Fruit fly (Drosophila melanogaster) whole organism, larva: Measurements from ENCODE around the gene Klp67A.
A peak's percentile ranks its signal among the peaks of the same experiment; 100 is the strongest.

Experiments
- noc ChIP-seq: fragments of 200-800 bp; sonication (Bioruptor generic); optimal IDR thresholded peaks from 3 replicates; lab custom pipeline; 2019; ENCODE audit warnings: missing biosample characterization, mild to moderate bottlenecking, missing genetic modification characterization, moderate library complexity

Gene Klp67A

dm6 chr3L:9366850-9367430 is at the start of gene Klp67A, which contains the start of gene CG4452:
Gene Klp67A (minus strand): TSS chr3L:9367046.
Gene CG4452 (plus strand): TSS chr3L:9367377.
- TF ChIP-seq noc (tag; lab: Kevin White, UChicago) = peak; percentile 13

dm6 chr3L:9410754-9411423 is 44.0 kb upstream of the Klp67A start, which contains the start of the genes CG4022 and Cpsf5:
Gene CG4022 (minus strand): TSS chr3L:9410832.
Gene Cpsf5 (plus strand): TSS chr3L:9411038.
- peak; percentile 82 for TF ChIP-seq noc (tag; lab: Kevin White, UChicago)

dm6 chr3L:9410030-9410589 is 43.3 kb upstream of the Klp67A start:
- no peak for TF ChIP-seq noc (tag; lab: Kevin White, UChicago)

- TF ChIP-seq noc (tag; lab: Kevin White, UChicago) = no peak
These were observed 37.7 kb upstream of the Klp67A start, which contains the start of gene Cpr67B for dm6 chr3L:9404497-9404896. Gene Cpr67B (plus strand): TSS chr3L:9404797.

- no peak for TF ChIP-seq noc (tag; lab: Kevin White, UChicago)
These were observed 35.5 kb upstream of the Klp67A start, which contains the start of gene eIF4E1 for dm6 chr3L:9402157-9402890. Gene eIF4E1 (minus strand): TSS chr3L:9402460.

- no peak for TF ChIP-seq noc (tag; lab: Kevin White, UChicago)
These were observed 34.7 kb upstream of the Klp67A start for dm6 chr3L:9401354-9402156.

- no peak for TF ChIP-seq noc (tag; lab: Kevin White, UChicago)
These were observed 34.0 kb upstream of the Klp67A start for dm6 chr3L:9400697-9401353.

dm6 chr3L:9399855-9400254 is 33.0 kb upstream of the Klp67A start:
- TF ChIP-seq noc (tag; lab: Kevin White, UChicago) = no peak

dm6 chr3L:9399013-9399750 is 32.3 kb upstream of the Klp67A start, which contains the start of gene CG4080:
Gene CG4080 (minus strand): TSS chr3L:9399227.
- peak; percentile 16 for TF ChIP-seq noc (tag; lab: Kevin White, UChicago)

- no peak for TF ChIP-seq noc (tag; lab: Kevin White, UChicago)
These were observed 31.7 kb upstream of the Klp67A start for dm6 chr3L:9398435-9398981.

dm6 chr3L:9398028-9398427 is 31.2 kb upstream of the Klp67A start:
- TF ChIP-seq noc (tag; lab: Kevin White, UChicago) = no peak

dm6 chr3L:9397156-9397555 is 30.3 kb upstream of the Klp67A start:
- peak; percentile 89 for TF ChIP-seq noc (tag; lab: Kevin White, UChicago)

- TF ChIP-seq noc (tag; lab: Kevin White, UChicago) = no peak
These were observed 29.9 kb upstream of the Klp67A start for dm6 chr3L:9396704-9397103.
